Fruit fly (Drosophila melanogaster) whole organism, embryonic: ENCODE data around the gene Kpc1.

ENCODE experiments used
- Adf1 ChIP-seq: fragments of 200-800 bp; sonication (Bioruptor generic); IDR thresholded peaks from 2 replicates; pipeline ENCODE4 v1.3.6; 2022; ENCODE audit warnings: missing biosample characterization, missing genetic modification characterization
- Blimp-1 ChIP-seq: fragments of 200-800 bp; sonication (Bioruptor generic); optimal IDR thresholded peaks from 3 replicates; lab custom pipeline; 2018; ENCODE audit warnings: missing biosample characterization, missing genetic modification characterization, mild to moderate bottlenecking, moderate library complexity, missing genetic modification reagents
- Bteb2 ChIP-seq: fragments of 200-800 bp; sonication (Bioruptor generic); optimal IDR thresholded peaks from 2 replicates; lab custom pipeline; 2016; ENCODE audit warnings: missing biosample characterization, missing genetic modification characterization
- CG10321 ChIP-seq: fragments of 200-800 bp; sonication (Bioruptor generic); IDR thresholded peaks from 2 replicates; pipeline ENCODE4 v1.3.6; 2022; ENCODE audit warnings: missing biosample characterization, missing genetic modification characterization
- CG10431 ChIP-seq: fragments of 200-800 bp; sonication (Bioruptor generic); optimal IDR thresholded peaks from 3 replicates; lab custom pipeline; 2018; ENCODE audit warnings: missing biosample characterization, mild to moderate bottlenecking, missing genetic modification characterization
- CG12391 ChIP-seq: fragments of 200-800 bp; sonication (Bioruptor generic); optimal IDR thresholded peaks from 3 replicates; lab custom pipeline; 2018; ENCODE audit warnings: missing biosample characterization, mild to moderate bottlenecking, missing genetic modification characterization, moderate library complexity
- CG13624 ChIP-seq: fragments of 200-800 bp; sonication (Bioruptor generic); optimal IDR thresholded peaks from 2 replicates; lab custom pipeline; 2016; ENCODE audit warnings: missing biosample characterization, missing genetic modification characterization
- CG13775 ChIP-seq: fragments of 200-800 bp; sonication (Bioruptor generic); optimal IDR thresholded peaks from 3 replicates; lab custom pipeline; 2017; ENCODE audit warnings: missing biosample characterization, mild to moderate bottlenecking, missing genetic modification characterization
- CG15514 ChIP-seq: fragments of 200-800 bp; sonication (Bioruptor generic); optimal IDR thresholded peaks from 3 replicates; lab custom pipeline; 2017; ENCODE audit warnings: missing biosample characterization, missing genetic modification characterization, mild to moderate bottlenecking, moderate library complexity, missing genetic modification reagents
- CG1603 ChIP-seq: fragments of 200-800 bp; sonication (Bioruptor generic); optimal IDR thresholded peaks from 2 replicates; lab custom pipeline; 2019; ENCODE audit warnings: missing biosample characterization, mild to moderate bottlenecking, missing genetic modification characterization, moderate library complexity
- CG17802 ChIP-seq: fragments of 200-800 bp; sonication (Bioruptor generic); optimal IDR thresholded peaks from 2 replicates; lab custom pipeline; 2018; ENCODE audit warnings: missing biosample characterization, mild to moderate bottlenecking, missing genetic modification characterization, moderate library complexity
- CG2678 ChIP-seq: fragments of 200-800 bp; sonication (Bioruptor generic); optimal IDR thresholded peaks from 3 replicates; lab custom pipeline; 2019; ENCODE audit warnings: missing biosample characterization, mild to moderate bottlenecking, missing genetic modification characterization, moderate library complexity
- CG31388 ChIP-seq: fragments of 200-800 bp; sonication (Bioruptor generic); optimal IDR thresholded peaks from 2 replicates; lab custom pipeline; 2016; ENCODE audit warnings: missing biosample characterization, missing genetic modification characterization
- CG31441 ChIP-seq: fragments of 200-800 bp; sonication (Bioruptor generic); IDR thresholded peaks from 2 replicates; pipeline ENCODE4 v1.3.6; 2022; ENCODE audit warnings: missing biosample characterization, missing genetic modification characterization
- CG3407 ChIP-seq: fragments of 200-800 bp; sonication (Bioruptor generic); optimal IDR thresholded peaks from 2 replicates; lab custom pipeline; 2018; ENCODE audit warnings: missing biosample characterization, mild to moderate bottlenecking, missing genetic modification characterization
- CG3726 ChIP-seq: fragments of 200-800 bp; sonication (Bioruptor generic); IDR thresholded peaks from 3 replicates; pipeline ENCODE4, ENCODE4 v1.3.6; 2022; ENCODE audit warnings: missing biosample characterization, missing genetic modification characterization
- CG4328 ChIP-seq: fragments of 200-800 bp; sonication (Bioruptor generic); optimal IDR thresholded peaks from 3 replicates; lab custom pipeline; 2017; ENCODE audit warnings: missing biosample characterization, missing genetic modification reagents, missing genetic modification characterization
- CG6654 ChIP-seq: fragments of 200-800 bp; sonication (Bioruptor generic); optimal IDR thresholded peaks from 2 replicates; lab custom pipeline; 2017; ENCODE audit warnings: missing biosample characterization, mild to moderate bottlenecking, missing genetic modification characterization
- CG6813 ChIP-seq: fragments of 200-800 bp; sonication (Bioruptor generic); optimal IDR thresholded peaks from 2 replicates; lab custom pipeline; 2017; ENCODE audit warnings: missing biosample characterization, missing genetic modification characterization, mild to moderate bottlenecking, moderate library complexity, missing genetic modification reagents
- CG6854 ChIP-seq: fragments of 200-800 bp; sonication (Bioruptor generic); optimal IDR thresholded peaks from 3 replicates; lab custom pipeline; 2017; ENCODE audit warnings: missing biosample characterization, mild to moderate bottlenecking, missing genetic modification characterization
- CG7839 ChIP-seq: fragments of 200-800 bp; sonication (Bioruptor generic); optimal IDR thresholded peaks from 3 replicates; lab custom pipeline; 2018; ENCODE audit warnings: missing biosample characterization, mild to moderate bottlenecking, missing genetic modification characterization, moderate library complexity
- CG7987 ChIP-seq: fragments of 200-800 bp; sonication (Bioruptor generic); optimal IDR thresholded peaks from 2 replicates; lab custom pipeline; 2018; ENCODE audit warnings: missing biosample characterization, mild to moderate bottlenecking, missing genetic modification characterization, moderate library complexity
- CG9727 ChIP-seq: fragments of 200-800 bp; sonication (Bioruptor generic); optimal IDR thresholded peaks from 3 replicates; lab custom pipeline; 2017; ENCODE audit warnings: missing biosample characterization, mild to moderate bottlenecking, missing genetic modification characterization
- Dref ChIP-seq: fragments of 200-800 bp; sonication (Bioruptor generic); IDR thresholded peaks from 2 replicates; pipeline ENCODE4 v1.3.6; 2022; ENCODE audit warnings: missing biosample characterization, missing genetic modification characterization
- Ets97D ChIP-seq: fragments of 200-800 bp; sonication (Bioruptor generic); optimal IDR thresholded peaks from 3 replicates; lab custom pipeline; 2016; ENCODE audit warnings: missing biosample characterization, missing genetic modification characterization
- HmgD ChIP-seq: fragments of 200-800 bp; sonication (Bioruptor generic); optimal IDR thresholded peaks from 3 replicates; lab custom pipeline; 2016; ENCODE audit warnings: missing biosample characterization, missing genetic modification characterization
- Jarid2 ChIP-seq: fragments of 200-800 bp; sonication (Bioruptor generic); optimal IDR thresholded peaks from 3 replicates; lab custom pipeline; 2017; ENCODE audit warnings: mild to moderate bottlenecking, missing biosample characterization, missing genetic modification reagents, missing genetic modification characterization
- MTF-1 ChIP-seq: fragments of 200-800 bp; sonication (Bioruptor generic); optimal IDR thresholded peaks from 2 replicates; lab custom pipeline; 2018; ENCODE audit warnings: missing biosample characterization, mild to moderate bottlenecking, missing genetic modification characterization, borderline replicate concordance
- NK7.1 ChIP-seq: fragments of 200-800 bp; sonication (Bioruptor generic); optimal IDR thresholded peaks from 3 replicates; lab custom pipeline; 2016; ENCODE audit warnings: missing biosample characterization, missing genetic modification characterization
- TFAM ChIP-seq: fragments of 200-800 bp; sonication (Bioruptor generic); optimal IDR thresholded peaks from 2 replicates; lab custom pipeline; 2017; ENCODE audit warnings: missing biosample characterization, missing genetic modification characterization, inconsistent platforms
- Usf ChIP-seq: fragments of 200-800 bp; sonication (Bioruptor generic); optimal IDR thresholded peaks from 2 replicates; lab custom pipeline; 2017; ENCODE audit warnings: missing genotype, missing biosample characterization, missing genetic modification characterization
- abd-A ChIP-seq: fragments of 200-800 bp; sonication (Bioruptor generic); optimal IDR thresholded peaks from 3 replicates; lab custom pipeline; 2019; ENCODE audit warnings: missing biosample characterization, mild to moderate bottlenecking, missing genetic modification characterization, moderate library complexity
- amos ChIP-seq: fragments of 200-800 bp; sonication (Bioruptor generic); IDR thresholded peaks from 2 replicates; pipeline ENCODE4 v1.3.6; 2022; ENCODE audit warnings: missing biosample characterization, missing genetic modification characterization; ENCODE audit not compliant: partially characterized antibody
- ap ChIP-seq: fragments of 200-800 bp; sonication (Bioruptor generic); IDR thresholded peaks from 2 replicates; pipeline ENCODE4 v1.3.6; 2022; ENCODE audit warnings: missing biosample characterization, missing genetic modification characterization
- ase ChIP-seq: fragments of 200-800 bp; sonication (Bioruptor generic); IDR thresholded peaks from 3 replicates; pipeline ENCODE4 v1.3.6; 2022; ENCODE audit warnings: missing biosample characterization, missing genetic modification characterization
- bab2 ChIP-seq: fragments of 200-800 bp; sonication (Bioruptor generic); optimal IDR thresholded peaks from 2 replicates; lab custom pipeline; 2016; ENCODE audit warnings: missing biosample characterization, missing genetic modification characterization
- cas ChIP-seq: fragments of 200-800 bp; sonication (Bioruptor generic); IDR thresholded peaks from 2 replicates; pipeline ENCODE4 v1.3.6; 2022; ENCODE audit warnings: missing biosample characterization, missing genetic modification characterization
- croc ChIP-seq: fragments of 200-800 bp; sonication (Bioruptor generic); conservative IDR thresholded peaks from 3 replicates; pipeline ENCODE4 v1.3.6; 2022; ENCODE audit warnings: missing biosample characterization, missing genetic modification characterization
- crol ChIP-seq: fragments of 200-800 bp; sonication (Bioruptor generic); IDR thresholded peaks from 2 replicates; pipeline ENCODE4 v1.3.6; 2022; ENCODE audit warnings: missing biosample characterization, missing genetic modification characterization
- disco-r ChIP-seq: fragments of 200-800 bp; sonication (Bioruptor generic); optimal IDR thresholded peaks from 2 replicates; lab custom pipeline; 2016; ENCODE audit warnings: missing biosample characterization, missing genetic modification characterization
- en ChIP-seq: fragments of 200-800 bp; sonication (Bioruptor generic); optimal IDR thresholded peaks from 2 replicates; lab custom pipeline; 2016; ENCODE audit warnings: missing biosample characterization, missing genetic modification characterization
- eyg ChIP-seq: fragments of 200-800 bp; sonication (Bioruptor generic); optimal IDR thresholded peaks from 3 replicates; lab custom pipeline; 2016; ENCODE audit warnings: missing biosample characterization, missing genetic modification characterization
- maf-S ChIP-seq: fragments of 200-800 bp; sonication (Bioruptor generic); optimal IDR thresholded peaks from 2 replicates; lab custom pipeline; 2016; ENCODE audit warnings: missing biosample characterization, missing genetic modification characterization
- mirr ChIP-seq: fragments of 200-800 bp; sonication (Bioruptor generic); optimal IDR thresholded peaks from 3 replicates; lab custom pipeline; 2018; ENCODE audit warnings: missing biosample characterization, mild to moderate bottlenecking, missing genetic modification characterization
- pfk ChIP-seq: fragments of 200-800 bp; sonication (Bioruptor generic); optimal IDR thresholded peaks from 2 replicates; lab custom pipeline; 2018; ENCODE audit warnings: missing biosample characterization, mild to moderate bottlenecking, missing genetic modification characterization, moderate library complexity
- prd ChIP-seq, 3 experiments: fragments of >200 bp in 2 of 3; fragments of 200-800 bp in 1 of 3; sonication (Bioruptor generic) in 1 of 3; optimal IDR thresholded peaks in 2 of 3; IDR thresholded peaks in 1 of 3; 2 replicates in 2 of 3; 3 replicates in 1 of 3; pipeline versions ENCODE4 v1.3.6 to Lab custom; 2017 to 2022; ENCODE audit warnings: missing biosample characterization in 1 of 3, missing genetic modification characterization in 1 of 3
- pum ChIP-seq: fragments of 200-800 bp; sonication (Bioruptor generic); optimal IDR thresholded peaks from 2 replicates; lab custom pipeline; 2016; ENCODE audit warnings: missing biosample characterization, missing genetic modification characterization
- so ChIP-seq: fragments of 200-800 bp; sonication (Bioruptor generic); IDR thresholded peaks from 3 replicates; pipeline ENCODE4 v1.3.6; 2022; ENCODE audit warnings: missing biosample characterization, missing genetic modification characterization
- sqz ChIP-seq: fragments of 200-800 bp; sonication (Bioruptor generic); optimal IDR thresholded peaks from 3 replicates; lab custom pipeline; 2018; ENCODE audit warnings: missing biosample characterization, mild to moderate bottlenecking, missing genetic modification characterization
- z ChIP-seq: fragments of 200-800 bp; sonication (Bioruptor generic); IDR thresholded peaks from 3 replicates; pipeline ENCODE4 v1.3.6; 2022; ENCODE audit warnings: missing biosample characterization, missing genetic modification characterization

The Kpc1 gene

DNA sequence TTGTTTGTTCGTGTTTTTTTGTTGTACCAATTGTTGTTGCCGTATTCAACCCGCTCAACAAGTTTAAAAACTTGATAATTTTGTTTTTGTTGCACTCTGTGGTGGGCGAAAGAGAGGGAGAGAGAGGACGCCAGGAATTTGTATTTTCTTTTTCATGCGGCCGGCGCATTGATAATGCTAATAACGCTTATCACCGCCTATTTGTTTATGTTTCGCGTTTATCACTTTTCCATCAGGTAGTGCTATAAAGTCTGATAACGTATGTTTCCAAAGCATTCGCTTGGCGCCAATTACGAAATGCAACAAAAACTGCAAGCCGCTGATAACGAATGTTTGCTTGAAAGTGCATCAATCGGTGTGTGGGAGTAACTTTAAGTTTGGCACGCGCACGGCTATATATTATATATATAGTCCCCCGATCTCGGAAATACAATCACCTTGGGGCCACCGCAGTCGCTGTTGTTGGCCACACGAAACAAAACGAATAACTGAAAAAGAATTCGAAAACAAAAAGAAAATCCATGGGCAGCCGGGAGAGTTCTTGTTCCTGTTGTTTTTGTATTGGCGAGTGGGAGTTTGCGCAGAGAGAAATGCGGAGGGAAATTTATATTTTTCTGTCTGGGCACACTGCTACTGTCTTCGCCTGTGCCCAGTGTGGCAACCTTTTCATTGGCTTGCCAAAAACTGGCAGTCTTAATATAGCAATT lies 48.8 kb downstream of the Kpc1 start, which contains the start of gene Glys (continued):
- no peak for TF ChIP-seq ase
- TF ChIP-seq MTF-1 = no peak
- TF ChIP-seq CG7839 = no peak
- no peak for TF ChIP-seq Bteb2 (GFP tag; lab: Kevin White, UChicago)
- no peak for TF ChIP-seq CG6813 (GFP tag; lab: Kevin White, UChicago)
- no peak for TF ChIP-seq CG13775 (GFP tag; lab: Kevin White, UChicago)
- peak; percentile 58 for TF ChIP-seq Ets97D (GFP tag; lab: Kevin White, UChicago)
- TF ChIP-seq CG13624 (GFP tag; lab: Kevin White, UChicago) = no peak
- peak; percentile 60 for TF ChIP-seq CG15514 (GFP tag; lab: Kevin White, UChicago)
- no peak for TF ChIP-seq CG3407
- no peak for TF ChIP-seq pfk (GFP tag; lab: Kevin White, UChicago)
- TF ChIP-seq ap (GFP tag; lab: Robert Waterston, UW) = no peak
- TF ChIP-seq eyg (GFP tag; lab: Kevin White, UChicago) = no peak
- no peak for TF ChIP-seq bab2 (GFP tag; lab: Kevin White, UChicago)
- no peak for TF ChIP-seq Blimp-1 (GFP tag; lab: Kevin White, UChicago)
- TF ChIP-seq abd-A (tag; lab: Kevin White, UChicago) = no peak
- no peak for TF ChIP-seq CG6654 (GFP tag; lab: Kevin White, UChicago)
- TF ChIP-seq cas = no peak
- TF ChIP-seq CG2678 = no peak
- no peak for TF ChIP-seq Dref (GFP tag; lab: Robert Waterston, UW)
- TF ChIP-seq z (GFP tag; lab: Robert Waterston, UW) = no peak
- no peak for TF ChIP-seq maf-S (GFP tag; lab: Kevin White, UChicago)
- no peak for TF ChIP-seq CG17802 (tag; lab: Kevin White, UChicago)
- TF ChIP-seq HmgD = peak; percentile 59
- no peak for TF ChIP-seq NK7.1
- TF ChIP-seq CG9727 = peak; percentile 2
- TF ChIP-seq CG7987 (GFP tag; lab: Kevin White, UChicago) = peak; percentile 41
- no peak for TF ChIP-seq CG4328 (GFP tag; lab: Kevin White, UChicago)
- no peak for TF ChIP-seq crol (GFP tag; lab: Robert Waterston, UW)
- TF ChIP-seq mirr (GFP tag; lab: Kevin White, UChicago) = no peak
- no peak for TF ChIP-seq CG10321
- TF ChIP-seq croc (GFP tag; lab: Robert Waterston, UW) = no peak
- TF ChIP-seq sqz (GFP tag; lab: Kevin White, UChicago) = peak; percentile 2
- TF ChIP-seq CG31441 (GFP tag; lab: Robert Waterston, UW) = no peak
- no peak for TF ChIP-seq prd (optimal IDR thresholded peaks at IDR 0.05; lab: Kevin White, UChicago)
- no peak for TF ChIP-seq prd (GFP tag; IDR thresholded peaks at IDR 0.05; lab: Robert Waterston, UW)
- TF ChIP-seq TFAM (GFP tag; lab: Kevin White, UChicago) = no peak
- TF ChIP-seq Jarid2 (GFP tag; lab: Kevin White, UChicago) = peak; percentile 72
- TF ChIP-seq CG31388 = no peak
- peak; percentile 55 for TF ChIP-seq CG1603
- no peak for TF ChIP-seq CG12391 (tag; lab: Kevin White, UChicago)
- no peak for TF ChIP-seq CG6854 (GFP tag; lab: Kevin White, UChicago)
- no peak for TF ChIP-seq so (GFP tag; lab: Robert Waterston, UW)
- TF ChIP-seq CG3726 (GFP tag; lab: Robert Waterston, UW) = no peak
- TF ChIP-seq CG10431 (GFP tag; lab: Kevin White, UChicago) = peak; percentile 4
- TF ChIP-seq pum (GFP tag; lab: Kevin White, UChicago) = no peak
- no peak for TF ChIP-seq en (GFP tag; lab: Kevin White, UChicago)
- no peak for TF ChIP-seq disco-r (GFP tag; lab: Kevin White, UChicago)
- no peak for TF ChIP-seq Adf1 (GFP tag; lab: Robert Waterston, UW)
- TF ChIP-seq Usf = no peak
- peak; percentile 46; the same call in 1 of the 2 replicates for TF ChIP-seq amos (GFP tag; lab: Robert Waterston, UW)
